Fruit fly (Drosophila melanogaster): Measurements from ENCODE around the gene CG9259.

Gene CG9259

dm6 chr2L:21096448-21096994, 7.3 kb downstream of the CG9259 start, which contains the start of gene CG34136 (continued):
- no peak for TF ChIP-seq CG2889 (GFP tag; IDR thresholded peaks at IDR 0.05)
- TF ChIP-seq CTCF (GFP tag; optimal IDR thresholded peaks at IDR 0.05), result no peak
- peak; percentile 12 for TF ChIP-seq NfI (GFP tag; optimal IDR thresholded peaks at IDR 0.05)
- no peak for TF ChIP-seq CG10274 (GFP tag; optimal IDR thresholded peaks at IDR 0.05)
- TF ChIP-seq wor (GFP tag; IDR thresholded peaks at IDR 0.05), result no peak
- TF ChIP-seq sima (GFP tag; optimal IDR thresholded peaks at IDR 0.05), result no peak
- no peak for TF ChIP-seq CG7745 (tag; optimal IDR thresholded peaks at IDR 0.05)
- TF ChIP-seq Mad (GFP tag; optimal IDR thresholded peaks at IDR 0.05), result no peak
- TF ChIP-seq Ssrp (tag; optimal IDR thresholded peaks at IDR 0.05), result peak; percentile 44
- peak in 1 of 2 experiments; percentile 82 for TF ChIP-seq Eip74EF (GFP tag; optimal IDR thresholded peaks at IDR 0.05)
- TF ChIP-seq bbx (GFP tag; IDR thresholded peaks at IDR 0.05; ENCODE audit: partially characterized antibody), result peak; percentile 25; the same call in 1 of the 2 replicates
- no peak for TF ChIP-seq pum (GFP tag; optimal IDR thresholded peaks at IDR 0.05)
- TF ChIP-seq crp (GFP tag; optimal IDR thresholded peaks at IDR 0.05), result no peak
- TF ChIP-seq onecut (GFP tag; IDR thresholded peaks at IDR 0.05), result no peak
- no peak for TF ChIP-seq Nf-YC (tag; optimal IDR thresholded peaks at IDR 0.05)
- no peak for TF ChIP-seq Dp (GFP tag; optimal IDR thresholded peaks at IDR 0.05)
- 0 out of 3 replicates have a peak, but pooled peaks have one; percentile 9 for TF ChIP-seq CG34224 (GFP tag; IDR thresholded peaks at IDR 0.05; ENCODE audit: partially characterized antibody)
- no peak for TF ChIP-seq tna (GFP tag; IDR thresholded peaks at IDR 0.05; ENCODE audit: partially characterized antibody)
- no peak for TF ChIP-seq CG10321 (GFP tag; IDR thresholded peaks at IDR 0.05)
- TF ChIP-seq Dad (GFP tag; optimal IDR thresholded peaks at IDR 0.05), result no peak
- TF ChIP-seq CG31388 (GFP tag; optimal IDR thresholded peaks at IDR 0.05), result no peak
- TF ChIP-seq bab2 (GFP tag; optimal IDR thresholded peaks at IDR 0.05), result no peak
- no peak for TF ChIP-seq Bteb2 (GFP tag; optimal IDR thresholded peaks at IDR 0.05)
- peak; percentile 29 for TF ChIP-seq CG13775 (GFP tag; optimal IDR thresholded peaks at IDR 0.05)
- peak; percentile 24 for TF ChIP-seq CG17829 (tag; optimal IDR thresholded peaks at IDR 0.05)
- TF ChIP-seq inv (GFP tag; IDR thresholded peaks at IDR 0.05; ENCODE audit: partially characterized antibody), result no peak
- no peak for TF ChIP-seq vnd (GFP tag; IDR thresholded peaks at IDR 0.05; ENCODE audit: partially characterized antibody)
- TF ChIP-seq Mes4 (GFP tag; optimal IDR thresholded peaks at IDR 0.05), result no peak
- no peak for TF ChIP-seq CG6175 (GFP tag; IDR thresholded peaks at IDR 0.05)
- TF ChIP-seq cwo (GFP tag; optimal IDR thresholded peaks at IDR 0.05), result peak; percentile 22
- no peak for TF ChIP-seq CG1024 (GFP tag; IDR thresholded peaks at IDR 0.05)
- TF ChIP-seq lilli (GFP tag; optimal IDR thresholded peaks at IDR 0.05), result no peak
- TF ChIP-seq CG12236 (GFP tag; optimal IDR thresholded peaks at IDR 0.05), result no peak
- no peak for TF ChIP-seq dm (GFP tag; optimal IDR thresholded peaks at IDR 0.05)
- no peak for TF ChIP-seq CG2202 (tag; optimal IDR thresholded peaks at IDR 0.05)
- no peak for TF ChIP-seq D (optimal IDR thresholded peaks at IDR 0.05)
- TF ChIP-seq D (GFP tag; optimal IDR thresholded peaks at IDR 0.05), result no peak
- no peak for TF ChIP-seq ham (GFP tag; IDR thresholded peaks at IDR 0.05)
- TF ChIP-seq CG4360 (GFP tag; IDR thresholded peaks at IDR 0.05), result no peak
- TF ChIP-seq jing (GFP tag; optimal IDR thresholded peaks at IDR 0.05), result no peak
- no peak for TF ChIP-seq C15 (GFP tag; IDR thresholded peaks at IDR 0.05)
- no peak for TF ChIP-seq Neu2 (GFP tag; optimal IDR thresholded peaks at IDR 0.05; ENCODE audit: borderline replicate concordance)
- TF ChIP-seq dati (GFP tag; IDR thresholded peaks at IDR 0.05), result no peak
- TF ChIP-seq ara (GFP tag; IDR thresholded peaks at IDR 0.05), result no peak
- TF ChIP-seq sr (GFP tag; IDR thresholded peaks at IDR 0.05), result no peak
- no peak for TF ChIP-seq jigr1 (GFP tag; IDR thresholded peaks at IDR 0.05)
- no peak for TF ChIP-seq slp2 (GFP tag; optimal IDR thresholded peaks at IDR 0.05)
- TF ChIP-seq CG14965 (GFP tag; optimal IDR thresholded peaks at IDR 0.05; ENCODE audit: borderline replicate concordance), result no peak
- TF ChIP-seq Blimp-1 (GFP tag; optimal IDR thresholded peaks at IDR 0.05), result no peak
- no peak for TF ChIP-seq CG4730 (GFP tag; IDR thresholded peaks at IDR 0.05)
- peak; percentile 36 for TF ChIP-seq CG6683 (GFP tag; optimal IDR thresholded peaks at IDR 0.05)

Measured in whole organism, embryonic.